Worm (Caenorhabditis elegans): ENCODE measurements around the gene egl-26.

ce11 chrII:73329-73728 lies 3.9 kb downstream of the egl-26 start:
- TF ChIP-seq unc-62 (GFP tag; optimal IDR thresholded peaks at IDR 0.05): no peak
- TF ChIP-seq pha-4 (tag; optimal IDR thresholded peaks at IDR 0.05): no peak
- TF ChIP-seq snpc-4 (tag; optimal IDR thresholded peaks at IDR 0.05): no peak
- TF ChIP-seq ceh-43 (GFP tag; optimal IDR thresholded peaks at IDR 0.05): no peak
- no peak for TF ChIP-seq ceh-83 (GFP tag; optimal IDR thresholded peaks at IDR 0.05)
